Fruit fly (Drosophila melanogaster): ENCODE data around the gene CG14454.

dm6 chr3L:22671699-22672276 lies 20.5 kb downstream of the CG14454 start:
- TF ChIP-seq Mnt (GFP tag; optimal IDR thresholded peaks at IDR 0.05) (no peak), cnc (optimal IDR thresholded peaks at IDR 0.05) (no peak), CG33017 (tag; optimal IDR thresholded peaks at IDR 0.05) (no peak), Hr96 (GFP tag; optimal IDR thresholded peaks at IDR 0.05) (no peak)
